Worm (Caenorhabditis elegans): ENCODE data around the gene C25H3.10.

DNA sequence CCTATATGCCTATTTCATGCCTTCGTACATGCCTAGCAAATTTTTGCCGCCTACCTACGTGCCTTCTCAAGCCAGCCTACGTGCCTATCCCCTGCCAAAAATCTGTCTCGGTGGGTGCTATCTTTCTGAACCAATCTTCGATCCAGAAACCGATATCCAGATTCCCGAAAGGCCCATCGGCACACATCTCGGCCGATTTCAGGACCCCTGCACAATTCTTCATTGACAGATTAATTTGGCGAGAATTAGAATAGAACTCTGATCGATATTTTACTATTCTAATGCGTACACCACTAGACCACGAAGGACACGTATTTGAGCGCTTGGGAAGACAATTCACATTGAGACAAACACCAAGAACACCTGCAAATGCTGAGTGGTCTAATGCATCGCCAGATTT is 31.2 kb downstream of the C25H3.10 start:
- TF ChIP-seq pha-4 (tag; optimal IDR thresholded peaks at IDR 0.05): no peak
- TF ChIP-seq mep-1 (tag; optimal IDR thresholded peaks at IDR 0.05): no peak
- no peak for TF ChIP-seq snpc-4 (tag; optimal IDR thresholded peaks at IDR 0.05)
- no peak for TF ChIP-seq nhr-237 (tag; optimal IDR thresholded peaks at IDR 0.05)
- no peak for TF ChIP-seq nhr-12 (tag; optimal IDR thresholded peaks at IDR 0.05)
- no peak for TF ChIP-seq nhr-28 (tag; optimal IDR thresholded peaks at IDR 0.05)
- TF ChIP-seq sptf-1 (tag; optimal IDR thresholded peaks at IDR 0.05): no peak
- peak; percentile 52 for TF ChIP-seq elt-1 (tag; optimal IDR thresholded peaks at IDR 0.05; ENCODE audit: borderline replicate concordance, insufficient read depth)
- TF ChIP-seq unc-62 (GFP tag; optimal IDR thresholded peaks at IDR 0.05): no peak
- TF ChIP-seq ceh-43 (GFP tag; optimal IDR thresholded peaks at IDR 0.05): no peak
- no peak for TF ChIP-seq elt-3 (tag; optimal IDR thresholded peaks at IDR 0.05)
- TF ChIP-seq ztf-11 (tag; optimal IDR thresholded peaks at IDR 0.05): no peak
- no peak for TF ChIP-seq ces-1 (GFP tag; optimal IDR thresholded peaks at IDR 0.05)

Measured in whole organism, mixed stage, embryonic.